Worm (Caenorhabditis elegans) whole organism, young adult: ENCODE measurements around the gene daao-1.

ENCODE experiments used
- C06A6.2 ChIP-seq: fragments of 200-800 bp; sonication (Bioruptor generic); conservative IDR thresholded peaks from 2 replicates; pipeline ENCODE4 v1.3.6; 2022; ENCODE audit warnings: missing genetic modification characterization, missing compliant biosample characterization
- C17E4.6 ChIP-seq: fragments of 200-800 bp; sonication (Bioruptor generic); IDR thresholded peaks from 2 replicates; pipeline ENCODE4 v1.3.6; 2022; ENCODE audit warnings: missing genetic modification reagents, missing genetic modification characterization, missing compliant biosample characterization
- F33H1.4 ChIP-seq: fragments of 200-800 bp; sonication (Bioruptor generic); IDR thresholded peaks from 2 replicates; pipeline ENCODE4 v1.3.6; 2022; ENCODE audit warnings: missing genetic modification reagents, missing genetic modification characterization, missing compliant biosample characterization
- F49E8.2 ChIP-seq: sonication (generic microtip); optimal IDR thresholded peaks from 3 replicates; lab custom pipeline; 2017; ENCODE audit warnings: missing genetic modification characterization, mild to moderate bottlenecking, missing compliant biosample characterization, antibody characterized with exemption, moderate library complexity; ENCODE audit not compliant: insufficient read depth
- F55B11.4 ChIP-seq: sonication (generic microtip); optimal IDR thresholded peaks from 2 replicates; lab custom pipeline; 2016; ENCODE audit warnings: missing compliant biosample characterization, missing genetic modification characterization, borderline replicate concordance; ENCODE audit not compliant: insufficient read depth
- K11D2.4 ChIP-seq: fragments of 200-800 bp; sonication (Bioruptor generic); IDR thresholded peaks from 2 replicates; pipeline ENCODE4 v1.3.6; 2022; ENCODE audit warnings: missing genetic modification reagents, missing genetic modification characterization, missing compliant biosample characterization
- T07F8.4 ChIP-seq: sonication (generic microtip); optimal IDR thresholded peaks from 2 replicates; lab custom pipeline; 2016; ENCODE audit warnings: mild to moderate bottlenecking, missing genetic modification characterization, moderate library complexity, missing compliant biosample characterization
- Y67H2A.10 ChIP-seq: fragments of 200-800 bp; sonication (Bioruptor generic); conservative IDR thresholded peaks from 2 replicates; pipeline ENCODE4 v1.3.6; 2022; ENCODE audit warnings: missing genetic modification reagents, missing genetic modification characterization, missing compliant biosample characterization
- aptf-2 ChIP-seq: fragments of 200-800 bp; sonication (Bioruptor generic); conservative IDR thresholded peaks from 2 replicates; pipeline ENCODE4 v1.3.6; 2022; ENCODE audit warnings: missing genetic modification reagents, missing genetic modification characterization, missing compliant biosample characterization
- atf-7 ChIP-seq: sonication (generic microtip); optimal IDR thresholded peaks from 2 replicates; lab custom pipeline; 2017; ENCODE audit warnings: mild to moderate bottlenecking, missing genetic modification characterization, missing compliant biosample characterization
- bed-2 ChIP-seq: fragments of 200-800 bp; sonication (Bioruptor generic); IDR thresholded peaks from 2 replicates; pipeline ENCODE4 v1.3.6; 2022; ENCODE audit warnings: missing genetic modification reagents, missing genetic modification characterization, missing compliant biosample characterization
- ceh-58 ChIP-seq: fragments of 200-800 bp; sonication (Bioruptor generic); IDR thresholded peaks from 2 replicates; pipeline ENCODE4 v1.3.6; 2022; ENCODE audit warnings: missing genetic modification characterization, missing compliant biosample characterization
- chd-7 ChIP-seq: sonication (generic microtip); optimal IDR thresholded peaks from 2 replicates; lab custom pipeline; 2016; ENCODE audit warnings: mild to moderate bottlenecking, missing genetic modification characterization, moderate library complexity, missing compliant biosample characterization
- dpl-1 ChIP-seq: fragments of 150-350 bp; optimal IDR thresholded peaks from 2 replicates; lab custom pipeline; 2014; ENCODE audit warnings: missing biosample characterization, missing genetic modification reagents, missing genetic modification characterization
- egl-44 ChIP-seq: fragments of 200-800 bp; sonication (Bioruptor generic); IDR thresholded peaks from 2 replicates; pipeline ENCODE4 v1.3.6; 2022; ENCODE audit warnings: missing genetic modification reagents, missing genetic modification characterization, missing compliant biosample characterization
- ets-4 ChIP-seq: fragments of 200-800 bp; sonication (Bioruptor generic); optimal IDR thresholded peaks from 2 replicates; lab custom pipeline; 2018; ENCODE audit warnings: mild to moderate bottlenecking, missing genetic modification characterization, missing compliant biosample characterization
- fkh-3 ChIP-seq: sonication (generic microtip); optimal IDR thresholded peaks from 2 replicates; lab custom pipeline; 2016; ENCODE audit warnings: mild to moderate bottlenecking, missing genetic modification characterization, missing compliant biosample characterization
- hlh-26 ChIP-seq: fragments of 200-800 bp; sonication (Bioruptor generic); conservative IDR thresholded peaks from 2 replicates; pipeline ENCODE4 v1.3.6; 2022; ENCODE audit warnings: missing genetic modification reagents, missing genetic modification characterization, missing compliant biosample characterization
- let-526 ChIP-seq: fragments of 200-800 bp; sonication (Bioruptor generic); IDR thresholded peaks from 2 replicates; pipeline ENCODE4 v1.3.6; 2022; ENCODE audit warnings: missing genetic modification reagents, missing genetic modification characterization, missing compliant biosample characterization
- let-607 ChIP-seq, 2 experiments: fragments of 200-800 bp in 1 of 2; sonication (Bioruptor generic) in 1 of 2; sonication (generic microtip) in 1 of 2; optimal IDR thresholded peaks; 2 replicates each; lab custom pipeline; 2016 to 2018; ENCODE audit warnings: mild to moderate bottlenecking in 2 of 2, missing compliant biosample characterization in 2 of 2, missing genetic modification characterization in 2 of 2, moderate library complexity in 2 of 2, missing genotype in 1 of 2
- lin-26 ChIP-seq: fragments of 200-800 bp; sonication (Bioruptor generic); IDR thresholded peaks from 2 replicates; pipeline ENCODE4 v1.3.6; 2022; ENCODE audit warnings: missing genetic modification reagents, missing genetic modification characterization, missing compliant biosample characterization
- lin-54 ChIP-seq: fragments of 200-800 bp; sonication (Bioruptor generic); optimal IDR thresholded peaks from 2 replicates; lab custom pipeline; 2018; ENCODE audit warnings: mild to moderate bottlenecking, missing genetic modification characterization, missing compliant biosample characterization
- lir-1 ChIP-seq: fragments of 200-800 bp; sonication (Bioruptor generic); conservative IDR thresholded peaks from 2 replicates; pipeline ENCODE4 v1.3.6; 2022; ENCODE audit warnings: missing genetic modification reagents, missing genetic modification characterization, missing compliant biosample characterization
- lsl-1 ChIP-seq: fragments of 200-800 bp; sonication (Bioruptor generic); optimal IDR thresholded peaks from 2 replicates; lab custom pipeline; 2018; ENCODE audit warnings: mild to moderate bottlenecking, missing genetic modification characterization, moderate library complexity, missing compliant biosample characterization
- lsy-27 ChIP-seq: sonication (generic microtip); optimal IDR thresholded peaks from 2 replicates; lab custom pipeline; 2017; ENCODE audit warnings: missing genetic modification characterization, mild to moderate bottlenecking, missing compliant biosample characterization, antibody characterized with exemption, missing genotype, borderline replicate concordance; ENCODE audit not compliant: insufficient read depth
- madf-3 ChIP-seq: fragments of 200-800 bp; sonication (Bioruptor generic); IDR thresholded peaks from 2 replicates; pipeline ENCODE4 v1.3.6; 2022; ENCODE audit warnings: missing genetic modification reagents, missing genetic modification characterization, missing compliant biosample characterization
- madf-6 ChIP-seq: fragments of 200-800 bp; sonication (Bioruptor generic); IDR thresholded peaks from 2 replicates; pipeline ENCODE4 v1.3.6; 2022; ENCODE audit warnings: missing genetic modification reagents, missing genetic modification characterization, missing compliant biosample characterization
- madf-8 ChIP-seq: fragments of 200-800 bp; sonication (Bioruptor generic); conservative IDR thresholded peaks from 2 replicates; pipeline ENCODE4 v1.3.6; 2022; ENCODE audit warnings: missing genetic modification reagents, missing genetic modification characterization, missing compliant biosample characterization
- mxl-1 ChIP-seq: sonication (generic microtip); optimal IDR thresholded peaks from 2 replicates; lab custom pipeline; 2016; ENCODE audit warnings: missing genetic modification characterization, missing compliant biosample characterization
- nfya-2 ChIP-seq: fragments of 200-800 bp; sonication (Bioruptor generic); IDR thresholded peaks from 2 replicates; pipeline ENCODE4 v1.3.6; 2022; ENCODE audit warnings: missing genetic modification reagents, missing genetic modification characterization, missing compliant biosample characterization
- nhr-80 ChIP-seq: sonication (generic microtip); optimal IDR thresholded peaks from 2 replicates; lab custom pipeline; 2016; ENCODE audit warnings: missing genetic modification characterization, missing compliant biosample characterization
- nhr-90 ChIP-seq: sonication (generic microtip); optimal IDR thresholded peaks from 2 replicates; lab custom pipeline; 2016; ENCODE audit warnings: missing genotype, mild to moderate bottlenecking, missing genetic modification characterization, missing compliant biosample characterization
- pha-4 ChIP-seq: fragments of 150-350 bp; sonication (generic microtip); optimal IDR thresholded peaks from 2 replicates; lab custom pipeline; 2014; ENCODE audit warnings: missing biosample characterization, missing genetic modification reagents, missing genetic modification characterization
- rcor-1 ChIP-seq: fragments of 200-800 bp; sonication (Bioruptor generic); IDR thresholded peaks from 2 replicates; pipeline ENCODE4 v1.3.6; 2022; ENCODE audit warnings: missing genetic modification reagents, missing genetic modification characterization, missing compliant biosample characterization
- repo-1 ChIP-seq: sonication (generic microtip); optimal IDR thresholded peaks from 2 replicates; lab custom pipeline; 2017; ENCODE audit warnings: mild to moderate bottlenecking, missing genetic modification characterization, missing compliant biosample characterization
- sdz-38 ChIP-seq: sonication (generic microtip); optimal IDR thresholded peaks from 2 replicates; lab custom pipeline; 2016; ENCODE audit warnings: missing genotype, missing genetic modification characterization, missing compliant biosample characterization
- snpc-3.4 ChIP-seq: sonication (generic microtip); optimal IDR thresholded peaks from 2 replicates; lab custom pipeline; 2017; ENCODE audit warnings: missing genetic modification characterization, mild to moderate bottlenecking, missing compliant biosample characterization, antibody characterized with exemption, moderate library complexity, missing genotype, missing genetic modification reagents
- tbx-9 ChIP-seq: sonication (generic microtip); optimal IDR thresholded peaks from 2 replicates; lab custom pipeline; 2016; ENCODE audit warnings: borderline replicate concordance, missing genetic modification characterization, inconsistent platforms, missing compliant biosample characterization
- ztf-22 ChIP-seq: fragments of 200-800 bp; sonication (Bioruptor generic); optimal IDR thresholded peaks from 2 replicates; lab custom pipeline; 2018; ENCODE audit warnings: mild to moderate bottlenecking, missing genetic modification characterization, moderate library complexity, missing compliant biosample characterization
- ztf-3 ChIP-seq: fragments of 200-800 bp; sonication (Bioruptor generic); optimal IDR thresholded peaks from 2 replicates; lab custom pipeline; 2018; ENCODE audit warnings: mild to moderate bottlenecking, missing genetic modification characterization, missing compliant biosample characterization

daao-1 gene

ce11 chrIV:2664901-2665201 is 50.9 kb downstream of the daao-1 start (continued):
- no peak for TF ChIP-seq lsy-27 (tag; lab: Kevin White, UChicago)
- TF ChIP-seq ets-4: no peak
- TF ChIP-seq T07F8.4 (tag; lab: Kevin White, UChicago): peak; percentile 24
- no peak for TF ChIP-seq F55B11.4
- no peak for TF ChIP-seq nfya-2 (GFP tag; lab: Robert Waterston, UW)
- TF ChIP-seq egl-44 (GFP tag; lab: Robert Waterston, UW): peak; percentile 50; the same call in 1 of the 2 replicates
- peak; percentile 68 for TF ChIP-seq mxl-1
- no peak for TF ChIP-seq ceh-58 (GFP tag; lab: Robert Waterston, UW)
- TF ChIP-seq F49E8.2 (tag; lab: Kevin White, UChicago): no peak
- TF ChIP-seq fkh-3 (tag; lab: Kevin White, UChicago): no peak
- peak; percentile 68 for TF ChIP-seq nhr-90 (tag; lab: Kevin White, UChicago)
- no peak for TF ChIP-seq ztf-3 (GFP tag; lab: Kevin White, UChicago)
- no peak for TF ChIP-seq aptf-2
- TF ChIP-seq chd-7: no peak
- no peak for TF ChIP-seq sdz-38
- TF ChIP-seq repo-1 (tag; lab: Kevin White, UChicago): no peak
- TF ChIP-seq F33H1.4: 0 out of 2 replicates have a peak, but pooled peaks have one; percentile 18
- no peak for TF ChIP-seq pha-4
- TF ChIP-seq nhr-80 (tag; lab: Kevin White, UChicago): no peak
- TF ChIP-seq dpl-1: no peak
- TF ChIP-seq C06A6.2 (GFP tag; lab: Robert Waterston, UW): no peak
- no peak for TF ChIP-seq madf-8 (GFP tag; lab: Robert Waterston, UW)
- peak; percentile 90 for TF ChIP-seq lin-26 (GFP tag; lab: Robert Waterston, UW)
- no peak for TF ChIP-seq ztf-22 (GFP tag; lab: Kevin White, UChicago)
- TF ChIP-seq Y67H2A.10 (GFP tag; lab: Robert Waterston, UW): no peak
- no peak for TF ChIP-seq tbx-9 (tag; lab: Kevin White, UChicago)
- peak; percentile 16 for TF ChIP-seq lsl-1
- peak; percentile 72 for TF ChIP-seq snpc-3.4 (tag; lab: Kevin White, UChicago)
- TF ChIP-seq let-607 (tag; optimal IDR thresholded peaks at IDR 0.05; lab: Kevin White, UChicago): peak; percentile 7 to 38
- TF ChIP-seq let-526 (GFP tag; lab: Robert Waterston, UW): no peak
- no peak for TF ChIP-seq rcor-1
- no peak for TF ChIP-seq lir-1 (GFP tag; lab: Robert Waterston, UW)
- peak; percentile 6 for TF ChIP-seq atf-7 (tag; lab: Kevin White, UChicago)
- TF ChIP-seq hlh-26 (GFP tag; lab: Robert Waterston, UW): no peak
- TF ChIP-seq madf-6 (GFP tag; lab: Robert Waterston, UW): no peak
- no peak for TF ChIP-seq bed-2 (GFP tag; lab: Robert Waterston, UW)
- peak; percentile 50 for TF ChIP-seq lin-54
- TF ChIP-seq K11D2.4 (GFP tag; lab: Robert Waterston, UW): no peak
- TF ChIP-seq C17E4.6 (GFP tag; lab: Robert Waterston, UW): no peak; the same call in 1 of the 2 replicates
- TF ChIP-seq madf-3 (GFP tag; lab: Robert Waterston, UW): no peak
- TF ChIP-seq, all 124 proteins: peak for 40
